Fruit fly (Drosophila melanogaster): ENCODE measurements around the gene NP15.6.
A peak's percentile ranks its signal among the peaks of the same experiment; 100 is the strongest.

Gene NP15.6

DNA sequence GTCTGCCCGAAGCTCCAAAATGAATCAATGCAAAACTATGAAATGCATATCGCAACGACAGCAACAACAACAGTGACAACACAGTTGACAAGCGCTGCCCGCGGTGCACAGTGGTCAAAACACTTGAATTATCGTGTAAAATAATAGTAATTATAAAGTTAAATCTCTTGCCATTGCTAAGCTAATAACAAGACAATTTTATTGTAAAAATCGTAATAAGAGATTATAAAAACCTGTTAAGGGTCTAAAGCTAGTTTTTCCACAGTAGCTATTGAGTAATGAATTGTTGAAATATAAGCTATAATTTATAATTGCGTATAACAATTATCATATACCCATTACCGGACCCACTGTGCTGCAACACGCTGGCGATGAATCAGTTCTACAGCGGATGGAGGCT lies 45.8 kb downstream of the NP15.6 start (continued):
- no peak for TF ChIP-seq CG7786 (GFP tag; optimal IDR thresholded peaks at IDR 0.05)
- TF ChIP-seq dmrt11E (tag; optimal IDR thresholded peaks at IDR 0.05) = peak; percentile 70
- TF ChIP-seq CG31365 (tag; optimal IDR thresholded peaks at IDR 0.05) = no peak
- TF ChIP-seq CG6791 (GFP tag; IDR thresholded peaks at IDR 0.05; ENCODE audit: partially characterized antibody) = no peak
- TF ChIP-seq sima (GFP tag; optimal IDR thresholded peaks at IDR 0.05) = no peak
- no peak for TF ChIP-seq NK7.1 (GFP tag; optimal IDR thresholded peaks at IDR 0.05)
- TF ChIP-seq Lim3 (GFP tag; IDR thresholded peaks at IDR 0.05) = no peak
- peak; percentile 60; the same call in 1 of the 3 replicates for TF ChIP-seq CG34422 (GFP tag; IDR thresholded peaks at IDR 0.05)
- TF ChIP-seq z (GFP tag; IDR thresholded peaks at IDR 0.05) = no peak
- peak; percentile 71 for TF ChIP-seq fd96Cb (tag; optimal IDR thresholded peaks at IDR 0.05)
- TF ChIP-seq CG4282 (GFP tag; optimal IDR thresholded peaks at IDR 0.05) = no peak
- TF ChIP-seq trem (tag; optimal IDR thresholded peaks at IDR 0.05) = peak; percentile 40
- peak; percentile 59 for TF ChIP-seq CG8388 (GFP tag; optimal IDR thresholded peaks at IDR 0.05)
- peak; percentile 74 for TF ChIP-seq gem (tag; optimal IDR thresholded peaks at IDR 0.05)
- TF ChIP-seq Dbx (GFP tag; IDR thresholded peaks at IDR 0.05) = no peak
- TF ChIP-seq hkb (optimal IDR thresholded peaks at IDR 0.05) = no peak
- peak; percentile 72; the same call in 1 of the 2 replicates for TF ChIP-seq hkb (GFP tag; IDR thresholded peaks at IDR 0.05)
- TF ChIP-seq CG8924 (tag; optimal IDR thresholded peaks at IDR 0.05) = peak; percentile 52
- TF ChIP-seq Atf-2 (GFP tag; optimal IDR thresholded peaks at IDR 0.05) = no peak
- peak; percentile 6 for TF ChIP-seq CG8281 (tag; optimal IDR thresholded peaks at IDR 0.05)
- TF ChIP-seq PHDP (tag; optimal IDR thresholded peaks at IDR 0.05) = peak; percentile 62
- TF ChIP-seq Sry-β (GFP tag; optimal IDR thresholded peaks at IDR 0.05) = no peak
- TF ChIP-seq otp (GFP tag; IDR thresholded peaks at IDR 0.05) = peak; percentile 32; the same call in 1 of the 3 replicates
- TF ChIP-seq Gsc (GFP tag; IDR thresholded peaks at IDR 0.05) = 0 out of 2 replicates have a peak, but pooled peaks have one; percentile 7
- no peak for TF ChIP-seq CG10274 (GFP tag; optimal IDR thresholded peaks at IDR 0.05)
- no peak for TF ChIP-seq pita (GFP tag; optimal IDR thresholded peaks at IDR 0.05)
- TF ChIP-seq tio (GFP tag; optimal IDR thresholded peaks at IDR 0.05) = no peak
- TF ChIP-seq row (GFP tag; IDR thresholded peaks at IDR 0.05) = peak; percentile 60
- TF ChIP-seq gcm (GFP tag; optimal IDR thresholded peaks at IDR 0.05) = peak; percentile 61
- peak; percentile 52 for TF ChIP-seq CG12219 (GFP tag; optimal IDR thresholded peaks at IDR 0.05)
- no peak for TF ChIP-seq br (optimal IDR thresholded peaks at IDR 0.05)
- no peak for TF ChIP-seq crc (GFP tag; optimal IDR thresholded peaks at IDR 0.05)
- no peak for TF ChIP-seq amos (GFP tag; IDR thresholded peaks at IDR 0.05; ENCODE audit: partially characterized antibody)
- peak in 1 of 2 experiments; percentile 54 for TF ChIP-seq eve (GFP tag; optimal IDR thresholded peaks at IDR 0.05)
- no peak for TF ChIP-seq sna (GFP tag; IDR thresholded peaks at IDR 0.05; ENCODE audit: partially characterized antibody)
- no peak for TF ChIP-seq Deaf1 (tag; optimal IDR thresholded peaks at IDR 0.05)
- TF ChIP-seq CG2120 (GFP tag; optimal IDR thresholded peaks at IDR 0.05) = no peak
- TF ChIP-seq Max (GFP tag; optimal IDR thresholded peaks at IDR 0.05) = peak; percentile 38
- TF ChIP-seq Spps (tag; optimal IDR thresholded peaks at IDR 0.05) = peak; percentile 38
- TF ChIP-seq CG15011 (GFP tag; optimal IDR thresholded peaks at IDR 0.05) = peak; percentile 3
- TF ChIP-seq Gug (GFP tag; IDR thresholded peaks at IDR 0.05) = no peak; the same call in 3 of the 4 replicates
- no peak for TF ChIP-seq lilli (GFP tag; optimal IDR thresholded peaks at IDR 0.05)
- TF ChIP-seq fd64A (GFP tag; optimal IDR thresholded peaks at IDR 0.05) = peak; percentile 30
- TF ChIP-seq BEAF-32 (GFP tag; optimal IDR thresholded peaks at IDR 0.05) = no peak
- no peak for TF ChIP-seq abd-A (tag; optimal IDR thresholded peaks at IDR 0.05)
- no peak for TF ChIP-seq Mes4 (GFP tag; optimal IDR thresholded peaks at IDR 0.05)
- peak; percentile 12 for TF ChIP-seq CG1602 (GFP tag; optimal IDR thresholded peaks at IDR 0.05)
- peak; percentile 88 for TF ChIP-seq CG18262 (tag; optimal IDR thresholded peaks at IDR 0.05)
- no peak for TF ChIP-seq CG12744 (GFP tag; optimal IDR thresholded peaks at IDR 0.05)
- peak; percentile 57 for TF ChIP-seq D19A (tag; optimal IDR thresholded peaks at IDR 0.05)
- TF ChIP-seq Drgx (GFP tag; IDR thresholded peaks at IDR 0.05) = peak; percentile 93
- TF ChIP-seq NC2β (GFP tag; optimal IDR thresholded peaks at IDR 0.05) = peak; percentile 0

Data from whole organism, embryonic.